Worm (Caenorhabditis elegans) whole organism, L2 larva: ENCODE results near the gene rom-2.
A peak's percentile ranks its signal among the peaks of the same experiment; 100 is the strongest.

Source experiments
- C34F6.9 ChIP-seq: fragments of 150-350 bp; optimal IDR thresholded peaks from 2 replicates; lab custom pipeline; 2014; ENCODE audit warnings: missing biosample characterization, missing genetic modification characterization
- F13H6.1 ChIP-seq: sonication (generic microtip); optimal IDR thresholded peaks from 2 replicates; lab custom pipeline; 2016; ENCODE audit warnings: missing genetic modification characterization, missing compliant biosample characterization
- R02D3.7 ChIP-seq: fragments of 150-350 bp; optimal IDR thresholded peaks from 2 replicates; lab custom pipeline; 2014; ENCODE audit warnings: missing biosample characterization, missing genetic modification characterization
- Y55F3AM.14 ChIP-seq: fragments of 200-800 bp; sonication (Bioruptor generic); optimal IDR thresholded peaks from 2 replicates; lab custom pipeline; 2018; ENCODE audit warnings: mild to moderate bottlenecking, missing genetic modification characterization, missing compliant biosample characterization
- ZK546.5 ChIP-seq: sonication (generic microtip); optimal IDR thresholded peaks from 2 replicates; lab custom pipeline; 2017; ENCODE audit warnings: missing biosample characterization, missing genetic modification characterization
- alr-1 ChIP-seq: fragments of 150-350 bp; optimal IDR thresholded peaks from 2 replicates; lab custom pipeline; 2014; ENCODE audit warnings: missing biosample characterization, missing genetic modification characterization
- aly-2 ChIP-seq: fragments of 150-350 bp; optimal IDR thresholded peaks from 2 replicates; lab custom pipeline; 2014; ENCODE audit warnings: missing biosample characterization, missing genetic modification characterization
- ama-1 ChIP-seq: fragments of 150-350 bp; optimal IDR thresholded peaks from 2 replicates; lab custom pipeline; 2018; ENCODE audit warnings: inconsistent platforms
- blmp-1 ChIP-seq: sonication (generic microtip); optimal IDR thresholded peaks from 2 replicates; lab custom pipeline; 2017; ENCODE audit warnings: missing genetic modification characterization, mild to moderate bottlenecking, missing compliant biosample characterization, antibody characterized with exemption, moderate library complexity; ENCODE audit not compliant: insufficient read depth
- ceh-16 ChIP-seq: fragments of 150-350 bp; optimal IDR thresholded peaks from 2 replicates; lab custom pipeline; 2014; ENCODE audit warnings: missing biosample characterization, missing genetic modification characterization
- ceh-82 ChIP-seq: fragments of 150-350 bp; optimal IDR thresholded peaks from 2 replicates; lab custom pipeline; 2014; ENCODE audit warnings: missing biosample characterization, missing genetic modification characterization
- crh-2 ChIP-seq: sonication (generic microtip); optimal IDR thresholded peaks from 2 replicates; lab custom pipeline; 2017; ENCODE audit warnings: missing biosample characterization, missing genetic modification characterization
- dmd-4 ChIP-seq: sonication (generic microtip); optimal IDR thresholded peaks from 2 replicates; lab custom pipeline; 2017; ENCODE audit warnings: missing biosample characterization, missing genetic modification characterization
- egl-27 ChIP-seq: sonication (generic microtip); optimal IDR thresholded peaks from 3 replicates; lab custom pipeline; 2017; ENCODE audit warnings: missing biosample characterization, missing genetic modification reagents, missing genetic modification characterization
- elt-1 ChIP-seq: fragments of 150-350 bp; optimal IDR thresholded peaks from 2 replicates; lab custom pipeline; 2014; ENCODE audit warnings: missing biosample characterization, missing genetic modification characterization
- elt-3 ChIP-seq: sonication (generic microtip); optimal IDR thresholded peaks from 2 replicates; lab custom pipeline; 2017; ENCODE audit warnings: missing biosample characterization, missing genetic modification characterization
- fos-1 ChIP-seq: fragments of 150-350 bp; optimal IDR thresholded peaks from 2 replicates; lab custom pipeline; 2014; ENCODE audit warnings: missing biosample characterization, missing genetic modification characterization
- gmeb-1 ChIP-seq: fragments of 150-350 bp; optimal IDR thresholded peaks from 2 replicates; lab custom pipeline; 2014; ENCODE audit warnings: missing biosample characterization, missing genetic modification characterization
- lin-11 ChIP-seq: fragments of 150-350 bp; sonication (generic microtip); optimal IDR thresholded peaks from 2 replicates; lab custom pipeline; 2014; ENCODE audit warnings: missing biosample characterization, missing genetic modification characterization, inconsistent platforms, mixed read lengths
- lin-13 ChIP-seq: fragments of 150-350 bp; optimal IDR thresholded peaks from 2 replicates; lab custom pipeline; 2014; ENCODE audit warnings: missing biosample characterization, missing genetic modification reagents, missing genetic modification characterization
- lin-39 ChIP-seq: fragments of 150-350 bp; optimal IDR thresholded peaks from 2 replicates; lab custom pipeline; 2014; ENCODE audit warnings: missing biosample characterization, missing genetic modification reagents, missing genetic modification characterization
- lsy-2 ChIP-seq, 2 experiments: fragments of 150-350 bp in 1 of 2; sonication (generic microtip) in 1 of 2; optimal IDR thresholded peaks; 2 replicates each; lab custom pipeline; 2014 to 2017; ENCODE audit warnings: missing biosample characterization in 2 of 2, missing genetic modification characterization in 2 of 2
- mab-5 ChIP-seq: fragments of 150-350 bp; optimal IDR thresholded peaks from 2 replicates; lab custom pipeline; 2014; ENCODE audit warnings: missing biosample characterization, missing genetic modification characterization
- mbf-1 ChIP-seq: sonication (generic microtip); optimal IDR thresholded peaks from 2 replicates; lab custom pipeline; 2017; ENCODE audit warnings: missing biosample characterization, missing genetic modification characterization
- mdl-1 ChIP-seq, 2 experiments: fragments of 150-350 bp in 1 of 2; sonication (generic microtip) in 1 of 2; optimal IDR thresholded peaks; 2 replicates each; lab custom pipeline; 2017; ENCODE audit warnings: missing biosample characterization in 2 of 2, missing genetic modification characterization in 2 of 2
- nhr-10 ChIP-seq: sonication (generic microtip); optimal IDR thresholded peaks from 2 replicates; lab custom pipeline; 2017; ENCODE audit warnings: missing biosample characterization, missing genetic modification characterization
- nhr-11 ChIP-seq: fragments of 150-350 bp; optimal IDR thresholded peaks from 2 replicates; lab custom pipeline; 2014; ENCODE audit warnings: missing biosample characterization, missing genetic modification characterization
- nhr-12 ChIP-seq: fragments of 150-350 bp; optimal IDR thresholded peaks from 2 replicates; lab custom pipeline; 2014; ENCODE audit warnings: missing biosample characterization, missing genetic modification characterization
- nhr-129 ChIP-seq: fragments of 150-350 bp; optimal IDR thresholded peaks from 2 replicates; lab custom pipeline; 2014; ENCODE audit warnings: missing biosample characterization, missing genetic modification characterization
- nhr-21 ChIP-seq: fragments of 150-350 bp; optimal IDR thresholded peaks from 2 replicates; lab custom pipeline; 2014; ENCODE audit warnings: missing biosample characterization, missing genetic modification characterization
- nhr-23 ChIP-seq: fragments of 150-350 bp; optimal IDR thresholded peaks from 2 replicates; lab custom pipeline; 2014; ENCODE audit warnings: missing biosample characterization, missing genetic modification reagents, missing genetic modification characterization
- nhr-237 ChIP-seq: fragments of 150-350 bp; optimal IDR thresholded peaks from 2 replicates; lab custom pipeline; 2014; ENCODE audit warnings: missing biosample characterization, missing genetic modification characterization
- nhr-25 ChIP-seq: fragments of 150-350 bp; sonication (generic microtip); optimal IDR thresholded peaks from 3 replicates; lab custom pipeline; 2014; ENCODE audit warnings: missing biosample characterization, missing genetic modification characterization
- nhr-6 ChIP-seq: fragments of 150-350 bp; optimal IDR thresholded peaks from 2 replicates; lab custom pipeline; 2014; ENCODE audit warnings: missing biosample characterization, missing genetic modification characterization
- nhr-77 ChIP-seq: fragments of 150-350 bp; optimal IDR thresholded peaks from 2 replicates; lab custom pipeline; 2014; ENCODE audit warnings: missing biosample characterization, missing genetic modification characterization
- peb-1 ChIP-seq: fragments of 150-350 bp; optimal IDR thresholded peaks from 2 replicates; lab custom pipeline; 2014; ENCODE audit warnings: missing biosample characterization, missing genetic modification characterization
- sem-4 ChIP-seq: fragments of 150-350 bp; optimal IDR thresholded peaks from 2 replicates; lab custom pipeline; 2014; ENCODE audit warnings: missing biosample characterization, missing genetic modification reagents, missing genetic modification characterization
- skn-1 ChIP-seq: sonication (generic microtip); optimal IDR thresholded peaks from 2 replicates; lab custom pipeline; 2017; ENCODE audit warnings: missing biosample characterization, missing genetic modification characterization
- sma-3 ChIP-seq: sonication (generic microtip); optimal IDR thresholded peaks from 2 replicates; lab custom pipeline; 2016; ENCODE audit warnings: missing genetic modification reagents, missing genetic modification characterization, missing compliant biosample characterization
- sma-9 ChIP-seq, 2 experiments: fragments of 150-350 bp in 1 of 2; sonication (generic microtip) in 1 of 2; optimal IDR thresholded peaks; 2 replicates each; lab custom pipeline; 2014 to 2016; ENCODE audit warnings: missing genetic modification characterization in 2 of 2, mild to moderate bottlenecking in 1 of 2, missing biosample characterization in 1 of 2, missing compliant biosample characterization in 1 of 2, missing genetic modification reagents in 1 of 2, moderate library complexity in 1 of 2
- snpc-4 ChIP-seq: fragments of 150-350 bp; optimal IDR thresholded peaks from 2 replicates; lab custom pipeline; 2014; ENCODE audit warnings: missing biosample characterization, missing genetic modification characterization
- unc-39 ChIP-seq: fragments of 150-350 bp; optimal IDR thresholded peaks from 2 replicates; lab custom pipeline; 2014; ENCODE audit warnings: missing biosample characterization, missing genetic modification characterization
- unc-55 ChIP-seq: fragments of 150-350 bp; sonication (generic microtip); optimal IDR thresholded peaks from 3 replicates; lab custom pipeline; 2014; ENCODE audit warnings: missing biosample characterization, missing genetic modification reagents, missing genetic modification characterization
- unc-62 ChIP-seq: fragments of 150-350 bp; optimal IDR thresholded peaks from 2 replicates; lab custom pipeline; 2014; ENCODE audit warnings: missing biosample characterization, missing genetic modification reagents, missing genetic modification characterization
- zag-1 ChIP-seq: fragments of 150-350 bp; optimal IDR thresholded peaks from 2 replicates; lab custom pipeline; 2014; ENCODE audit warnings: missing biosample characterization, missing genetic modification characterization
- ztf-1 ChIP-seq: fragments of 200-800 bp; sonication (Bioruptor generic); conservative IDR thresholded peaks from 2 replicates; pipeline ENCODE4 v1.3.6; 2022; ENCODE audit warnings: missing genetic modification characterization, missing compliant biosample characterization
- ztf-11 ChIP-seq: sonication (generic microtip); optimal IDR thresholded peaks from 2 replicates; lab custom pipeline; 2017; ENCODE audit warnings: missing biosample characterization, missing genetic modification characterization
- ztf-4 ChIP-seq: fragments of 150-350 bp; optimal IDR thresholded peaks from 2 replicates; lab custom pipeline; 2014; ENCODE audit warnings: missing biosample characterization, missing genetic modification characterization

The rom-2 gene

DNA sequence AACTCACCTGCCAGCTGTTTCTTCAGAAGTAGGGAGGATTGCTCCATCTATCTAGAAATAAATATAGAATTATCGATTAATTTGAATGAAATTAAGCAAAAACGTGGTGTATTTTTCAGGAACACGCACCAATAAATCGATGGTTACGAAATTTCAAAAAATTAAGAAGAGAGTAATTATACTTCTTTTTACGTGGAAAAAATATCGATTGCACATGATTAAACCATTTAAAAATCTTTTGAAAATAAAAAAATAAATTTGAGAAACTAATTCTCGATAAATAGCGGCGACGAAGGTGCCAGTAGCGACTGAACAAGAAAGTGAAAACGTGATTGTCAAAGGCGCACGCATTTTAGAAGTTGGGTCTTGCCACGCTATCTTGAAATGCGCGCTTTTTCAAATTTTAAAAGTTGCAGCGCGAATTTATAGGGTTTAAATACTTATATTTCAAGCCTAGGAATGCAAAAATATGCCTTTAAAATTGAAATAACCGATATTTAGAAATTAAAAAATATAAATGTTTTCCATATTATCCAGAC, 35.7 kb upstream of the rom-2 start, which contains the start of gene ubc-7 (continued):
- peak; percentile 70 for TF ChIP-seq sma-3 (GFP tag; lab: Kevin White, UChicago)

DNA sequence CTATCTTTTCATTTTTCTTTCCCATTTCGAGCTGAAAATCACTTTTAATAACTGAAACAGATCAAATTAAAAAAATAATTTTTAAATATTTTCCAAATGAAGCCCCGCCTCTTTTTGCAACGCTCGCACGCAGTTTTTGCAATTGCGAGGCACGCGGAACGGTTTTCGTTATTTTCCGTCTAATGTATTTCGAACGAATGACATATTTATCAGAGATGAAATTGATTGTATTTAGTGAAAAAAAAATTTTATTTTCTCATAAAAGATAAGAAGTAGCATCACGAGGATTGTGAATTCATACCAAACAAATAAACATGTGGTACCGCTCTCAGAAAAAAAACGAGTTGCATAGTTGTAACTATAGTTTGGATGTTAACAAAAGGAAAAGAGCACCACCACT, 34.4 kb upstream of the rom-2 start, which contains the start of gene rpac-19:
rpac-19 (minus strand) TSS at position 31 of the 400 bp plus-strand sequence.
- TF ChIP-seq fos-1 (peak; percentile 4), sem-4 (tag; lab: Kevin White, UChicago) (peak; percentile 77), unc-62 (GFP tag; lab: Kevin White, UChicago) (no peak), Y55F3AM.14 (peak; percentile 17), sma-3 (GFP tag; lab: Kevin White, UChicago) (peak; percentile 85), lsy-2 (tag; optimal IDR thresholded peaks at IDR 0.05; lab: Kevin White, UChicago) (peak in 1 of 2 experiments; percentile 76), C34F6.9 (tag; lab: Kevin White, UChicago) (peak; percentile 63), F13H6.1 (tag; lab: Kevin White, UChicago) (peak; percentile 72), nhr-25 (tag; lab: Kevin White, UChicago) (peak; percentile 58), aly-2 (tag; lab: Kevin White, UChicago) (no peak), ztf-11 (tag; lab: Kevin White, UChicago) (no peak), unc-55 (GFP tag; lab: Kevin White, UChicago) (peak; percentile 57), nhr-6 (tag; lab: Kevin White, UChicago) (no peak), mdl-1 (tag; optimal IDR thresholded peaks at IDR 0.05; lab: Kevin White, UChicago) (no peak), nhr-10 (tag; lab: Kevin White, UChicago) (no peak), elt-1 (no peak), unc-39 (tag; lab: Kevin White, UChicago) (no peak), ztf-1 (GFP tag; lab: Robert Waterston, UW) (no peak), dmd-4 (tag; lab: Kevin White, UChicago) (no peak), gmeb-1 (peak; percentile 80), crh-2 (peak; percentile 75), zag-1 (tag; lab: Kevin White, UChicago) (no peak), egl-27 (peak; percentile 6), nhr-23 (no peak), alr-1 (no peak), ztf-4 (tag; lab: Kevin White, UChicago) (peak; percentile 55), ceh-16 (tag; lab: Kevin White, UChicago) (no peak), nhr-237 (tag; lab: Kevin White, UChicago) (peak; percentile 19), skn-1 (tag; lab: Kevin White, UChicago) (peak; percentile 66), elt-3 (tag; lab: Kevin White, UChicago) (no peak), lin-39 (tag; lab: Kevin White, UChicago) (no peak), nhr-129 (tag; lab: Kevin White, UChicago) (peak; percentile 35), blmp-1 (tag; lab: Kevin White, UChicago) (no peak), peb-1 (tag; lab: Kevin White, UChicago) (no peak), lin-11 (tag; lab: Kevin White, UChicago) (no peak), lin-13 (GFP tag; lab: Kevin White, UChicago) (peak; percentile 72), ama-1 (lab: Kevin White, UChicago) (peak; percentile 64), R02D3.7 (tag; lab: Kevin White, UChicago) (no peak), nhr-77 (tag; lab: Kevin White, UChicago) (no peak), ceh-82 (no peak), nhr-21 (tag; lab: Kevin White, UChicago) (no peak), sma-9 (GFP tag; optimal IDR thresholded peaks at IDR 0.05; lab: Kevin White, UChicago) (peak; percentile 69), sma-9 (tag; optimal IDR thresholded peaks at IDR 0.05; lab: Kevin White, UChicago) (no peak), nhr-11 (tag; lab: Kevin White, UChicago) (no peak), snpc-4 (no peak), mab-5 (tag; lab: Kevin White, UChicago) (no peak), mbf-1 (tag; lab: Kevin White, UChicago) (no peak), nhr-12 (tag; lab: Kevin White, UChicago) (no peak), ZK546.5 (tag; lab: Kevin White, UChicago) (no peak)
- TF ChIP-seq, all 48 proteins: peak for 19
